Worm (Caenorhabditis elegans) whole organism, L3 larva: ENCODE results near the gene C17C3.5.

Experiments used
- egl-27 ChIP-seq: sonication (generic microtip); optimal IDR thresholded peaks from 4 replicates; lab custom pipeline; 2017; ENCODE audit warnings: missing biosample characterization, missing genetic modification reagents, missing genetic modification characterization
- fkh-10 ChIP-seq: sonication (generic microtip); optimal IDR thresholded peaks from 2 replicates; lab custom pipeline; 2017; ENCODE audit warnings: missing biosample characterization, missing genetic modification reagents, missing genetic modification characterization
- fkh-2 ChIP-seq: fragments of 150-350 bp; optimal IDR thresholded peaks from 2 replicates; lab custom pipeline; 2014; ENCODE audit warnings: missing biosample characterization, missing genetic modification reagents, missing genetic modification characterization
- fos-1 ChIP-seq: fragments of 150-350 bp; optimal IDR thresholded peaks from 2 replicates; lab custom pipeline; 2014; ENCODE audit warnings: missing biosample characterization, missing genetic modification characterization
- jun-1 ChIP-seq: fragments of 150-350 bp; optimal IDR thresholded peaks from 2 replicates; lab custom pipeline; 2014; ENCODE audit warnings: missing biosample characterization, missing genetic modification reagents, missing genetic modification characterization
- lin-15B ChIP-seq: fragments of 150-350 bp; optimal IDR thresholded peaks from 2 replicates; lab custom pipeline; 2014; ENCODE audit warnings: missing biosample characterization, missing genetic modification characterization
- lin-39 ChIP-seq: fragments of 150-350 bp; optimal IDR thresholded peaks from 2 replicates; lab custom pipeline; 2018; ENCODE audit warnings: missing biosample characterization, missing genetic modification reagents, missing genetic modification characterization
- nfya-1 ChIP-seq: sonication (generic microtip); optimal IDR thresholded peaks from 2 replicates; lab custom pipeline; 2017; ENCODE audit warnings: missing genetic modification characterization, mild to moderate bottlenecking, missing compliant biosample characterization, antibody characterized with exemption, moderate library complexity; ENCODE audit not compliant: insufficient read depth
- pqm-1 ChIP-seq: fragments of 150-350 bp; optimal IDR thresholded peaks from 2 replicates; lab custom pipeline; 2017; ENCODE audit warnings: missing biosample characterization, missing genetic modification characterization, inconsistent platforms
- snpc-4 ChIP-seq: fragments of 150-350 bp; optimal IDR thresholded peaks from 2 replicates; lab custom pipeline; 2014; ENCODE audit warnings: missing biosample characterization, missing genetic modification characterization

- TF ChIP-seq lin-15B (no peak), pqm-1 (no peak), fkh-10 (GFP tag; lab: Kevin White, UChicago) (no peak), jun-1 (no peak), lin-39 (no peak), nfya-1 (tag; lab: Kevin White, UChicago) (no peak), fos-1 (no peak), snpc-4 (no peak), fkh-2 (tag; lab: Kevin White, UChicago) (no peak), egl-27 (tag; lab: Kevin White, UChicago) (no peak)
These were observed 30.7 kb downstream of the C17C3.5 start, which contains the start of gene T25E4.2 for ce11 chrII:5582309-5582708.
